Worm (Caenorhabditis elegans) whole organism, L3 larva: Measurements from ENCODE around the gene mel-28.

Experiments
- elt-3 ChIP-seq, 3 experiments: fragments of 150-350 bp in 1 of 3; sonication (generic microtip) in 2 of 3; optimal IDR thresholded peaks; 2 replicates in 2 of 3; 4 replicates in 1 of 3; lab custom pipeline; 2014 to 2017; ENCODE audit warnings: missing biosample characterization in 3 of 3, missing genetic modification characterization in 3 of 3
- lin-15B ChIP-seq: fragments of 150-350 bp; optimal IDR thresholded peaks from 2 replicates; lab custom pipeline; 2014; ENCODE audit warnings: missing biosample characterization, missing genetic modification characterization
- pha-4 ChIP-seq: fragments of 150-350 bp; optimal IDR thresholded peaks from 2 replicates; lab custom pipeline; 2014; ENCODE audit warnings: missing biosample characterization, missing genetic modification reagents, missing genetic modification characterization

- TF ChIP-seq pha-4 (no peak), elt-3 (tag; optimal IDR thresholded peaks at IDR 0.05; lab: Kevin White, UChicago) (no peak), lin-15B (tag; lab: Kevin White, UChicago) (no peak)
These were observed 31.4 kb downstream of the mel-28 start, which contains the start of gene F26A1.4 for ce11 chrIII:4817240-4817639.
